Fruit fly (Drosophila melanogaster) whole organism, embryonic: Measurements from ENCODE around the gene ft.

Experiments used
- Blimp-1 ChIP-seq: fragments of 200-800 bp; sonication (Bioruptor generic); optimal IDR thresholded peaks from 3 replicates; lab custom pipeline; 2018; ENCODE audit warnings: missing biosample characterization, missing genetic modification characterization, mild to moderate bottlenecking, moderate library complexity, missing genetic modification reagents
- C15 ChIP-seq: fragments of 200-800 bp; sonication (Bioruptor generic); IDR thresholded peaks from 3 replicates; pipeline ENCODE4 v1.3.6; 2022; ENCODE audit warnings: missing biosample characterization, missing genetic modification characterization
- CG10959 ChIP-seq: fragments of 200-800 bp; sonication (Bioruptor generic); IDR thresholded peaks from 2 replicates; pipeline ENCODE4 v1.3.6; 2022; ENCODE audit warnings: missing biosample characterization, missing genetic modification characterization
- CG13424 ChIP-seq: fragments of 200-800 bp; sonication (Bioruptor generic); optimal IDR thresholded peaks from 2 replicates; lab custom pipeline; 2019; ENCODE audit warnings: missing biosample characterization, mild to moderate bottlenecking, missing genetic modification characterization, moderate library complexity
- CG15073 ChIP-seq: fragments of 200-800 bp; sonication (Bioruptor generic); optimal IDR thresholded peaks from 2 replicates; lab custom pipeline; 2016; ENCODE audit warnings: missing biosample characterization, missing genetic modification characterization
- CG15601 ChIP-seq: fragments of 200-800 bp; sonication (Bioruptor generic); optimal IDR thresholded peaks from 3 replicates; lab custom pipeline; 2019; ENCODE audit warnings: missing biosample characterization, mild to moderate bottlenecking, missing genetic modification characterization, moderate library complexity
- CG1603 ChIP-seq: fragments of 200-800 bp; sonication (Bioruptor generic); optimal IDR thresholded peaks from 2 replicates; lab custom pipeline; 2019; ENCODE audit warnings: missing biosample characterization, mild to moderate bottlenecking, missing genetic modification characterization, moderate library complexity
- CG18262 ChIP-seq: fragments of 200-800 bp; optimal IDR thresholded peaks from 3 replicates; lab custom pipeline; 2019; ENCODE audit warnings: missing biosample characterization, mild to moderate bottlenecking, missing genetic modification characterization, moderate library complexity
- CG18599 ChIP-seq: fragments of 200-800 bp; sonication (Bioruptor generic); optimal IDR thresholded peaks from 3 replicates; lab custom pipeline; 2017; ENCODE audit warnings: missing biosample characterization, missing genetic modification characterization, mild to moderate bottlenecking, moderate library complexity, missing genetic modification reagents
- CG4730 ChIP-seq: fragments of 200-800 bp; sonication (Bioruptor generic); IDR thresholded peaks from 2 replicates; pipeline ENCODE4 v1.3.6; 2022; ENCODE audit warnings: missing biosample characterization, missing genetic modification characterization
- CG7963 ChIP-seq: fragments of 200-800 bp; sonication (Bioruptor generic); IDR thresholded peaks from 3 replicates; pipeline ENCODE4 v1.3.6; 2022; ENCODE audit warnings: missing biosample characterization, missing genetic modification characterization; ENCODE audit not compliant: partially characterized antibody
- CG9817 ChIP-seq: fragments of 200-800 bp; sonication (Bioruptor generic); optimal IDR thresholded peaks from 2 replicates; lab custom pipeline; 2018; ENCODE audit warnings: missing biosample characterization, mild to moderate bottlenecking, missing genetic modification characterization, moderate library complexity
- CG9932 ChIP-seq: fragments of 200-800 bp; sonication (Bioruptor generic); IDR thresholded peaks from 2 replicates; pipeline ENCODE4 v1.3.6; 2022; ENCODE audit warnings: missing biosample characterization, missing genetic modification characterization
- Camta ChIP-seq: fragments of 200-800 bp; sonication (Bioruptor generic); optimal IDR thresholded peaks from 2 replicates; lab custom pipeline; 2016; ENCODE audit warnings: missing biosample characterization, missing genetic modification characterization
- CkIIα-i1 ChIP-seq: fragments of 200-800 bp; sonication (Bioruptor generic); IDR thresholded peaks from 2 replicates; pipeline ENCODE4 v1.3.6; 2022; ENCODE audit warnings: missing biosample characterization, missing genetic modification characterization
- Dbx ChIP-seq: fragments of 200-800 bp; sonication (Bioruptor generic); IDR thresholded peaks from 3 replicates; pipeline ENCODE4 v1.3.6; 2022; ENCODE audit warnings: missing biosample characterization, missing genetic modification characterization
- Deaf1 ChIP-seq: fragments of 200-800 bp; optimal IDR thresholded peaks from 3 replicates; lab custom pipeline; 2019; ENCODE audit warnings: missing biosample characterization, mild to moderate bottlenecking, missing genetic modification characterization, moderate library complexity
- Dfd ChIP-seq, 2 experiments: fragments of >200 bp; optimal IDR thresholded peaks; 2 replicates each; lab custom pipeline; 2017; ENCODE audit warnings: missing biosample characterization in 2 of 2, missing genetic modification characterization in 2 of 2
- E2f2 ChIP-seq: fragments of 200-800 bp; sonication (Bioruptor generic); IDR thresholded peaks from 2 replicates; pipeline ENCODE4 v1.3.6; 2022; ENCODE audit warnings: missing biosample characterization, missing genetic modification characterization
- Ets97D ChIP-seq: fragments of 200-800 bp; sonication (Bioruptor generic); optimal IDR thresholded peaks from 3 replicates; lab custom pipeline; 2016; ENCODE audit warnings: missing biosample characterization, missing genetic modification characterization
- Fer1 ChIP-seq: fragments of 200-800 bp; sonication (Bioruptor generic); optimal IDR thresholded peaks from 2 replicates; lab custom pipeline; 2017; ENCODE audit warnings: missing biosample characterization, mild to moderate bottlenecking, missing genetic modification characterization
- HLH3B ChIP-seq: fragments of 200-800 bp; sonication (Bioruptor generic); IDR thresholded peaks from 2 replicates; pipeline ENCODE4 v1.3.6; 2022; ENCODE audit warnings: missing biosample characterization, missing genetic modification characterization
- Hey ChIP-seq: fragments of 200-800 bp; sonication (Bioruptor generic); optimal IDR thresholded peaks from 3 replicates; lab custom pipeline; 2018; ENCODE audit warnings: missing biosample characterization, mild to moderate bottlenecking, missing genetic modification characterization
- HmgZ ChIP-seq: fragments of 200-800 bp; sonication (Bioruptor generic); optimal IDR thresholded peaks from 2 replicates; lab custom pipeline; 2018; ENCODE audit warnings: missing biosample characterization, mild to moderate bottlenecking, missing genetic modification characterization
- Hr3 ChIP-seq: fragments of 200-800 bp; sonication (Bioruptor generic); optimal IDR thresholded peaks from 3 replicates; lab custom pipeline; 2016; ENCODE audit warnings: missing biosample characterization, missing genetic modification characterization
- Kr ChIP-seq: fragments of 200-800 bp; sonication (Bioruptor generic); optimal IDR thresholded peaks from 2 replicates; lab custom pipeline; 2017; ENCODE audit warnings: missing biosample characterization, mild to moderate bottlenecking, missing genetic modification characterization
- MESR4 ChIP-seq: fragments of 200-800 bp; sonication (Bioruptor generic); optimal IDR thresholded peaks from 2 replicates; lab custom pipeline; 2018; ENCODE audit warnings: missing biosample characterization, mild to moderate bottlenecking, missing genetic modification characterization, moderate library complexity
- Med ChIP-seq: fragments of 200-800 bp; sonication (Bioruptor generic); peaks from one replicate; lab custom pipeline; 2016; ENCODE audit warnings: missing biosample characterization, missing genetic modification characterization, mild to moderate bottlenecking, inconsistent platforms, moderate library complexity
- Optix ChIP-seq: fragments of 200-800 bp; sonication (Bioruptor generic); IDR thresholded peaks from 3 replicates; pipeline ENCODE4 v1.3.6; 2022; ENCODE audit warnings: missing biosample characterization, missing genetic modification characterization
- Pdp1 ChIP-seq, 2 experiments: fragments of 200-800 bp; sonication (Bioruptor generic); optimal IDR thresholded peaks; 3 replicates each; lab custom pipeline; 2016; ENCODE audit warnings: missing biosample characterization in 2 of 2, missing genetic modification characterization in 2 of 2, mild to moderate bottlenecking in 1 of 2, moderate library complexity in 1 of 2
- Scr ChIP-seq: fragments of 200-800 bp; sonication (Bioruptor generic); IDR thresholded peaks from 2 replicates; pipeline ENCODE4 v1.3.6; 2022; ENCODE audit warnings: missing biosample characterization, missing genetic modification characterization; ENCODE audit not compliant: partially characterized antibody
- Xbp1 ChIP-seq: fragments of 200-800 bp; sonication (Bioruptor generic); optimal IDR thresholded peaks from 3 replicates; lab custom pipeline; 2016; ENCODE audit warnings: missing biosample characterization, mild to moderate bottlenecking, missing genetic modification characterization
- chm ChIP-seq: fragments of 200-800 bp; sonication (Bioruptor generic); IDR thresholded peaks from 2 replicates; pipeline ENCODE4 v1.3.6; 2022; ENCODE audit warnings: missing biosample characterization, missing genetic modification characterization
- dati ChIP-seq: fragments of 200-800 bp; sonication (Bioruptor generic); IDR thresholded peaks from 2 replicates; pipeline ENCODE4 v1.3.6; 2022; ENCODE audit warnings: missing biosample characterization, missing genetic modification characterization
- ewg ChIP-seq: fragments of 200-800 bp; sonication (Bioruptor generic); optimal IDR thresholded peaks from 3 replicates; lab custom pipeline; 2017; ENCODE audit warnings: mild to moderate bottlenecking, missing biosample characterization, missing genetic modification reagents, missing genetic modification characterization
- exex ChIP-seq: fragments of 200-800 bp; sonication (Bioruptor generic); optimal IDR thresholded peaks from 4 replicates; lab custom pipeline; 2018; ENCODE audit warnings: missing biosample characterization, mild to moderate bottlenecking, missing genetic modification characterization, moderate library complexity
- gcm2 ChIP-seq: fragments of 200-800 bp; sonication (Bioruptor generic); optimal IDR thresholded peaks from 2 replicates; lab custom pipeline; 2016; ENCODE audit warnings: missing biosample characterization, missing genetic modification characterization
- gt ChIP-seq: fragments of 200-800 bp; sonication (Bioruptor generic); IDR thresholded peaks from 2 replicates; pipeline ENCODE4 v1.3.6; 2022; ENCODE audit warnings: missing biosample characterization, missing genetic modification characterization
- ind ChIP-seq: fragments of 200-800 bp; sonication (Bioruptor generic); optimal IDR thresholded peaks from 3 replicates; lab custom pipeline; 2016; ENCODE audit warnings: missing biosample characterization, missing genetic modification characterization
- knrl ChIP-seq: fragments of 200-800 bp; sonication (Bioruptor generic); IDR thresholded peaks from 3 replicates; pipeline ENCODE4 v1.3.6; 2022; ENCODE audit warnings: missing biosample characterization, missing genetic modification characterization; ENCODE audit not compliant: partially characterized antibody
- nau ChIP-seq: fragments of 200-800 bp; sonication (Bioruptor generic); optimal IDR thresholded peaks from 3 replicates; lab custom pipeline; 2017; ENCODE audit warnings: missing biosample characterization, mild to moderate bottlenecking, missing genetic modification characterization, missing genetic modification reagents
- nerfin-2 ChIP-seq: fragments of 200-800 bp; sonication (Bioruptor generic); IDR thresholded peaks from 2 replicates; pipeline ENCODE4 v1.3.6; 2022; ENCODE audit warnings: missing biosample characterization, missing genetic modification characterization; ENCODE audit not compliant: partially characterized antibody
- nmo ChIP-seq: fragments of 200-800 bp; sonication (Bioruptor generic); optimal IDR thresholded peaks from 2 replicates; lab custom pipeline; 2018; ENCODE audit warnings: missing biosample characterization, mild to moderate bottlenecking, missing genetic modification characterization, moderate library complexity
- oc ChIP-seq: fragments of 200-800 bp; sonication (Bioruptor generic); optimal IDR thresholded peaks from 2 replicates; lab custom pipeline; 2018; ENCODE audit warnings: missing biosample characterization, mild to moderate bottlenecking, missing genetic modification characterization, moderate library complexity
- psq ChIP-seq: fragments of 200-800 bp; sonication (Bioruptor generic); optimal IDR thresholded peaks from 2 replicates; lab custom pipeline; 2017; ENCODE audit warnings: missing biosample characterization, missing genetic modification characterization
- pzg ChIP-seq: fragments of 200-800 bp; sonication (Bioruptor generic); optimal IDR thresholded peaks from 3 replicates; lab custom pipeline; 2018; ENCODE audit warnings: missing biosample characterization, mild to moderate bottlenecking, missing genetic modification characterization, moderate library complexity
- sim ChIP-seq: fragments of 200-800 bp; sonication (Bioruptor generic); IDR thresholded peaks from 2 replicates; pipeline ENCODE4 v1.3.6; 2022; ENCODE audit warnings: missing biosample characterization, missing genetic modification characterization
- stwl ChIP-seq: fragments of 200-800 bp; sonication (Bioruptor generic); optimal IDR thresholded peaks from 3 replicates; lab custom pipeline; 2018; ENCODE audit warnings: missing biosample characterization, mild to moderate bottlenecking, missing genetic modification characterization, moderate library complexity
- vnd ChIP-seq: fragments of 200-800 bp; sonication (Bioruptor generic); IDR thresholded peaks from 3 replicates; pipeline ENCODE4 v1.3.6; 2022; ENCODE audit warnings: missing biosample characterization, missing genetic modification characterization; ENCODE audit not compliant: partially characterized antibody
- zen2 ChIP-seq: fragments of 200-800 bp; sonication (Bioruptor generic); IDR thresholded peaks from 3 replicates; pipeline ENCODE4 v1.3.6; 2022; ENCODE audit warnings: missing biosample characterization, missing genetic modification characterization; ENCODE audit not compliant: partially characterized antibody

The ft gene

dm6 chr2L:4226792-4227191 is 5.2 kb upstream of the ft start, which contains the start of gene CG3702 (continued):
- TF ChIP-seq Pdp1 (GFP tag; optimal IDR thresholded peaks at IDR 0.05; lab: Kevin White, UChicago): peak in 1 of 2 experiments; percentile 10
- peak; percentile 82 for TF ChIP-seq MESR4
- no peak for TF ChIP-seq gt (GFP tag; lab: Robert Waterston, UW)
- no peak for TF ChIP-seq ewg (GFP tag; lab: Kevin White, UChicago)
- TF ChIP-seq Xbp1 (GFP tag; lab: Kevin White, UChicago): no peak
- no peak for TF ChIP-seq Deaf1
- no peak for TF ChIP-seq C15 (GFP tag; lab: Robert Waterston, UW)
- TF ChIP-seq vnd (GFP tag; lab: Robert Waterston, UW): peak; percentile 48; the same call in 2 of the 3 replicates
- no peak for TF ChIP-seq Dfd (GFP tag; optimal IDR thresholded peaks at IDR 0.05; lab: Kevin White, UChicago)
- no peak for TF ChIP-seq Hey (tag; lab: Kevin White, UChicago)
- no peak for TF ChIP-seq Med (GFP tag; lab: Kevin White, UChicago)
- no peak for TF ChIP-seq Camta (GFP tag; lab: Kevin White, UChicago)
- TF ChIP-seq Fer1: no peak
- peak; percentile 57; the same call in 1 of the 3 replicates for TF ChIP-seq CG7963
- no peak for TF ChIP-seq gcm2 (GFP tag; lab: Kevin White, UChicago)
- TF ChIP-seq HmgZ (tag; lab: Kevin White, UChicago): peak; percentile 17
- TF ChIP-seq psq: no peak
- no peak for TF ChIP-seq Optix (GFP tag; lab: Robert Waterston, UW)
- TF ChIP-seq stwl: peak; percentile 21
- peak; percentile 65 for TF ChIP-seq Scr (GFP tag; lab: Robert Waterston, UW)
- TF ChIP-seq CG9817: peak; percentile 1
- peak; percentile 69 for TF ChIP-seq nerfin-2 (GFP tag; lab: Robert Waterston, UW)
- TF ChIP-seq CG4730 (GFP tag; lab: Robert Waterston, UW): no peak
- no peak for TF ChIP-seq CG13424
- TF ChIP-seq CG9932 (GFP tag; lab: Robert Waterston, UW): peak; percentile 37; the same call in 1 of the 2 replicates
- no peak for TF ChIP-seq ind
- TF ChIP-seq pzg (GFP tag; lab: Kevin White, UChicago): peak; percentile 36
- TF ChIP-seq knrl (GFP tag; lab: Robert Waterston, UW): peak; percentile 53; the same call in 2 of the 3 replicates
- TF ChIP-seq zen2 (GFP tag; lab: Robert Waterston, UW): peak; percentile 56; the same call in 2 of the 3 replicates
- TF ChIP-seq sim: no peak
- no peak for TF ChIP-seq CkIIα-i1 (GFP tag; lab: Robert Waterston, UW)
- no peak for TF ChIP-seq HLH3B (GFP tag; lab: Robert Waterston, UW)
- TF ChIP-seq dati (GFP tag; lab: Robert Waterston, UW): no peak
- no peak for TF ChIP-seq Blimp-1 (GFP tag; lab: Kevin White, UChicago)
- TF ChIP-seq Dbx (GFP tag; lab: Robert Waterston, UW): no peak
- TF ChIP-seq nau (GFP tag; lab: Kevin White, UChicago): no peak
- TF ChIP-seq CG18262 (tag; lab: Kevin White, UChicago): no peak
- TF ChIP-seq oc (tag; lab: Kevin White, UChicago): no peak
- TF ChIP-seq E2f2 (GFP tag; lab: Robert Waterston, UW): peak; percentile 8; the same call in 1 of the 2 replicates
- no peak for TF ChIP-seq Ets97D (GFP tag; lab: Kevin White, UChicago)
- peak; percentile 31 for TF ChIP-seq nmo (GFP tag; lab: Kevin White, UChicago)
- TF ChIP-seq CG1603 (tag; lab: Kevin White, UChicago): peak; percentile 53
- TF ChIP-seq chm (GFP tag; lab: Robert Waterston, UW): no peak
- peak; percentile 90 for TF ChIP-seq Kr (GFP tag; lab: Kevin White, UChicago)
- TF ChIP-seq CG18599 (GFP tag; lab: Kevin White, UChicago): no peak
- no peak for TF ChIP-seq Hr3 (GFP tag; lab: Kevin White, UChicago)
- TF ChIP-seq CG10959: no peak
- TF ChIP-seq exex (tag; lab: Kevin White, UChicago): no peak
- TF ChIP-seq CG15073 (GFP tag; lab: Kevin White, UChicago): no peak
- no peak for TF ChIP-seq CG15601 (tag; lab: Kevin White, UChicago)
